Fruit fly (Drosophila melanogaster): Measurements from ENCODE around the gene CG7031.
A peak's percentile ranks its signal among the peaks of the same experiment; 100 is the strongest.

The CG7031 gene

DNA sequence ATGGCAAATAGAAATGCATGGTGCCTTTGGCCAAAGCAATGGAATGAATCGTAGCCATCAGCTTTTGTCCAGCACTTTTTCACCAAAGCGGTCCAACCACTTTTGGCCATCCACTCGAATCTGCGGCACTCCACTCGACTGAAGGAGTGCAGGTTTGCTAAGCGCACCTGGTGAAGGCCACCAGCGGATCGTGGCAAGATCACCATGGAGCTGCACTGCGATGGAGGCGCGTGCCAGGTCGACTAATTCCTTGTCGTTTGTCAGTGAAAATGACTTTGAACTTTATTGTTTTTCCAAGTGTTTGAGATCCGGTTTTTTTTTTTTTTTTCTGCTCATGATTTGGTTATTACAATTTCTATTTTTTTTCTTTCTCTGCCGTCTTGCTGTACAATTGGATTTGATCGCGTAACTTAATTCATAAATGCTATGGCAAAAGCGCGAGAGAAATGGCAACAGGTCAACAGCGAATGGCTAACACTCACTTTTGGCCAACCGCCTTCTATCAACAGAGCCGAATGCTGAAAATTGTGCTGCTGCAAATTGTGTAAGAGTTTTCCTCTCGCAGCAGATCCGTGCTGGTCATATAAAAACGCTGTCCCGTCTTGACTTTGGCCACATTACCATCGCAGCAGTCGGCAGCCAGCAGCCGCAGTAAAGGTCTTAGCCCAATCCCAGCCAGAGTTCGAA, at the start of gene CG7031:
TSS of gene CG7031 (plus strand) at position 637 of the 687 bp plus-strand sequence.
- TF ChIP-seq cnc (optimal IDR thresholded peaks at IDR 0.05) (no peak), cic (GFP tag; optimal IDR thresholded peaks at IDR 0.05) (no peak), CG14711 (tag; optimal IDR thresholded peaks at IDR 0.05) (no peak), kay (GFP tag; ENCODE audit: borderline replicate concordance) (no peak), CG33017 (tag; optimal IDR thresholded peaks at IDR 0.05) (no peak), Mnt (GFP tag; optimal IDR thresholded peaks at IDR 0.05) (no peak), CG7101 (tag; optimal IDR thresholded peaks at IDR 0.05) (no peak), bab1 (GFP tag; optimal IDR thresholded peaks at IDR 0.05) (no peak), CG1620 (GFP tag; optimal IDR thresholded peaks at IDR 0.05) (no peak), Hr96 (GFP tag; optimal IDR thresholded peaks at IDR 0.05) (no peak), Clk (GFP tag; optimal IDR thresholded peaks at IDR 0.05) (no peak), ovo (GFP tag; optimal IDR thresholded peaks at IDR 0.05) (no peak), CG5204 (GFP tag; optimal IDR thresholded peaks at IDR 0.05) (no peak), toe (GFP tag; optimal IDR thresholded peaks at IDR 0.05) (no peak), CG11617 (GFP tag; optimal IDR thresholded peaks at IDR 0.05) (no peak), CG12768 (GFP tag; optimal IDR thresholded peaks at IDR 0.05) (no peak), CG7045 (GFP tag; optimal IDR thresholded peaks at IDR 0.05) (no peak), pad (GFP tag; optimal IDR thresholded peaks at IDR 0.05) (no peak)

DNA sequence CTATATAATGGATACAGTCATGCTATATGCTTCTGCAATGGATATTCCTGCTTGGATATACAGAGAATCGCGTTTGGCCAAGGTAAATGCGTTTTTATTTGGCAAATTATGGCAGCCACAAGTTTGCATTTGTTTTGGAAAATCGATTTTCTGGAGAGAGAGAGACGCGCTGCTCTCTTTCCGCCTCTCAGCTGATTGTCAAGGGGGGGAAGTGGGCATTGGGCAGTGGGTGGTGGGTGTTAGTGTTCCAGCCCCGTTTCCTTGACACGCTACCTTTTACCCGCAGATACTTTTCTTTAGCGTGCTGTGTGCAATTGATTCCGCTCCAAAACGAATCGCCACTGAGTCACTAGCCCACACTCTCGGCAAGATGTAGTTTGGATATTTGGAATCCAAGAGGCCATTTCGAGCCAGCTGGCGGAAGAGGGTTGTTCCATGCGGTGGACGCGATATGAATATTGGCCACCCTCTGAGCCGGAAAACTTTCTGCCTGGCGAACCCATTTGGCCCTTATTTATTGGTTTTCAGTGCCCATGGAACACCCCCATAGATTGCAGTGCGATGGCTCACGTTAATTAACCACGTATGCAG, 48.8 kb upstream of the CG7031 start:
- no peak for TF ChIP-seq cnc (optimal IDR thresholded peaks at IDR 0.05)
- peak; percentile 42 for TF ChIP-seq tj (GFP tag; optimal IDR thresholded peaks at IDR 0.05)

DNA sequence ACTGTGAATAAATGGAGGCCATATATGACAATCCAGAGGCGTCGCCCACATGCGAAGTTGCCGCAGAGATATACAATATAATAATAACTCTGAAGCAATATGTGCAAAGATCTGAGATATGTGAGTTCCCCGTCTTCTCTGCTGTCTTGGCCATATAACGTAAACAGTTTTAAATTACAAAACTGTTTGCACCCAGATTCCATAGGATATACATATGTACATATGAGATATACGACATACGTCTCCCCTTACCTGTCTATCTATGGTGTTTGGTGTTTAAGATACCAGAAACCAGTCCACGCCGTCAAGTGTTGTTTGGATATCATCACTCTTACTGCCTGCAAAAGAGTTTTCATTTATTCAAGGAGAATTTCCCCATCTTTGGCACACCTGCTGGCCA, 47.8 kb upstream of the CG7031 start:
- TF ChIP-seq CG7045 (GFP tag; optimal IDR thresholded peaks at IDR 0.05) (no peak), bab1 (GFP tag; optimal IDR thresholded peaks at IDR 0.05) (no peak), CG33017 (tag; optimal IDR thresholded peaks at IDR 0.05) (no peak), tj (GFP tag; optimal IDR thresholded peaks at IDR 0.05) (no peak), CG5204 (GFP tag; optimal IDR thresholded peaks at IDR 0.05) (no peak), Crg-1 (GFP tag; optimal IDR thresholded peaks at IDR 0.05) (no peak), toe (GFP tag; optimal IDR thresholded peaks at IDR 0.05) (no peak), ovo (GFP tag; optimal IDR thresholded peaks at IDR 0.05) (no peak), CG1620 (GFP tag; optimal IDR thresholded peaks at IDR 0.05) (no peak), CG7101 (tag; optimal IDR thresholded peaks at IDR 0.05) (no peak), pad (GFP tag; optimal IDR thresholded peaks at IDR 0.05) (no peak), Clk (GFP tag; optimal IDR thresholded peaks at IDR 0.05) (no peak), Hr96 (GFP tag; optimal IDR thresholded peaks at IDR 0.05) (no peak), CG12768 (GFP tag; optimal IDR thresholded peaks at IDR 0.05) (no peak), CG11617 (GFP tag; optimal IDR thresholded peaks at IDR 0.05) (no peak)

DNA sequence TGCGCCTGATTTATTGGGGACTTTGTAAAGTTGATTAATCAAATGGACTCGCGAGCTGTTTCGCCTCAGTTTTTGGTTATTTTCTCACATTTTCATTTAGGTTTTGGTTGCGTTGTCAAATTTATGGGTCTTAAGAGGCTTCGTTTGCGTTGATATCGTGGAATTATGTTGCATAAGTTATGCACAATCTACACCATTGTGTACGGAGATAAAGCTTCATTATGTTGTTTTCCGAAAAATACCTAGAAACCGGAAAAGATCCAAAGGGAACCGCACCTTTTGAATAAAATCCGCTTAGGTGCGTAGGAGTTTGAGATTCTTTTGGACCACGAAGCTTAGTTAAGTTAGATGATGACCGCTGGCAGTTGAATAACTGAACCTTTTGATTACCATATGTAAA, 47.0 kb upstream of the CG7031 start:
- TF ChIP-seq ovo (GFP tag; optimal IDR thresholded peaks at IDR 0.05) (no peak), bab1 (GFP tag; optimal IDR thresholded peaks at IDR 0.05) (no peak), Mnt (GFP tag; optimal IDR thresholded peaks at IDR 0.05) (no peak), Hr96 (GFP tag; optimal IDR thresholded peaks at IDR 0.05) (no peak), CG11617 (GFP tag; optimal IDR thresholded peaks at IDR 0.05) (no peak), CG14711 (tag; optimal IDR thresholded peaks at IDR 0.05) (no peak), toe (GFP tag; optimal IDR thresholded peaks at IDR 0.05) (no peak), CG7045 (GFP tag; optimal IDR thresholded peaks at IDR 0.05) (no peak), CG1620 (GFP tag; optimal IDR thresholded peaks at IDR 0.05) (no peak), Crg-1 (GFP tag; optimal IDR thresholded peaks at IDR 0.05) (no peak), CG12768 (GFP tag; optimal IDR thresholded peaks at IDR 0.05) (no peak), CG33017 (tag; optimal IDR thresholded peaks at IDR 0.05) (no peak), CG5204 (GFP tag; optimal IDR thresholded peaks at IDR 0.05) (no peak), cic (GFP tag; optimal IDR thresholded peaks at IDR 0.05) (no peak), tj (GFP tag; optimal IDR thresholded peaks at IDR 0.05) (no peak), Clk (GFP tag; optimal IDR thresholded peaks at IDR 0.05) (no peak), kay (GFP tag; ENCODE audit: borderline replicate concordance) (no peak), CG7101 (tag; optimal IDR thresholded peaks at IDR 0.05) (no peak), cnc (optimal IDR thresholded peaks at IDR 0.05) (no peak), pad (GFP tag; optimal IDR thresholded peaks at IDR 0.05) (no peak)

DNA sequence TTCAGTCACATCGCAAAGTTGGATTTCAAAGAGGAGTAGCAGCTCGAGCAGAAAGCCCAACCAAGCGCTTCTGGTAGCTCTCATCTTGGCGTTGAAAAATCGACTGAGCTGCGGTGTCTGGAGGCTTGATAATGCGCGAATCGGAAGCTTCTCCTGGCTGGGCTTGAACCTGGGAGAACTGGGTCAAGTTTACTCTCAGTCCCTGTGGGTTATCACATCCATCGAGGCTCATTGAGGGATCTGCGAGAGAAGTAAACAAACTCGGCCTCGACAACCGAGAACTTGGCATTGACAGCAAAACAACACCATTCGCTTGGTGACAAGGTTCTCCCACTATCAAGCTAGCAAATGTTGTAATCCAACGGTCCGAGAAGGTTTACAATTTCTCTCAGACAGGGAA, 43.1 kb upstream of the CG7031 start, which contains the start of gene Nepl13:
TSS of gene Nepl13 (minus strand) at position 89 of the 400 bp plus-strand sequence.
- peak; percentile 46 for TF ChIP-seq cic (GFP tag; optimal IDR thresholded peaks at IDR 0.05)
- TF ChIP-seq ovo (GFP tag; optimal IDR thresholded peaks at IDR 0.05): no peak
- TF ChIP-seq CG1620 (GFP tag; optimal IDR thresholded peaks at IDR 0.05): no peak
- no peak for TF ChIP-seq pad (GFP tag; optimal IDR thresholded peaks at IDR 0.05)

DNA sequence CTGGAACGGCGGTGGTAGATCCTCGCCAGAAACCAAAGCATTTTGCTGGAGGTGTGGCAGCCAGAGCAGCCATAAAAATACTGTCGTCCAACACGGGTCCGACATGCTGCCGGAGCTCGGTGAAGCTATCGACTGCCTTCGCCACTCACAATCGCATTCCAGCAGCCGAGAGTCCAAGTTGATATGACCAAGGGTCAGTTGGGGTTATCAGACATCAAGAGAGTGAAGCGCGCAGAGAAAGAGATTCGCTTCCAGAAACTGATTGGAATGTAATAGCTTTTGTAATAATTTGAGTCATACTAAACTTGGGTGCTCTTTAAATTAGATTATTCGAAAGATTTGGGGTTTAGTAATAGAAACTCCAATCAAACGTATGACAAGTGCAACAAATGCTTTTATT, 40.5 kb upstream of the CG7031 start, which contains the start of gene Nepl14:
TSS of gene Nepl14 (minus strand) at position 125 of the 400 bp plus-strand sequence.
- TF ChIP-seq CG7045 (GFP tag; optimal IDR thresholded peaks at IDR 0.05) (no peak), tj (GFP tag; optimal IDR thresholded peaks at IDR 0.05) (no peak), ovo (GFP tag; optimal IDR thresholded peaks at IDR 0.05) (no peak), toe (GFP tag; optimal IDR thresholded peaks at IDR 0.05) (no peak), CG14711 (tag; optimal IDR thresholded peaks at IDR 0.05) (no peak), pad (GFP tag; optimal IDR thresholded peaks at IDR 0.05) (no peak), CG1620 (GFP tag; optimal IDR thresholded peaks at IDR 0.05) (no peak), bab1 (GFP tag; optimal IDR thresholded peaks at IDR 0.05) (no peak), Mnt (GFP tag; optimal IDR thresholded peaks at IDR 0.05) (no peak), CG12768 (GFP tag; optimal IDR thresholded peaks at IDR 0.05) (no peak), Clk (GFP tag; optimal IDR thresholded peaks at IDR 0.05) (no peak), CG5204 (GFP tag; optimal IDR thresholded peaks at IDR 0.05) (no peak), CG7101 (tag; optimal IDR thresholded peaks at IDR 0.05) (no peak), cnc (optimal IDR thresholded peaks at IDR 0.05) (no peak), Crg-1 (GFP tag; optimal IDR thresholded peaks at IDR 0.05) (no peak), kay (GFP tag; ENCODE audit: borderline replicate concordance) (no peak)

Data from whole organism, adult.